Fruit fly (Drosophila melanogaster) whole organism, pupa: Measurements from ENCODE around the gene fzy.

Experiments used
- CG10348 ChIP-seq: fragments of 200-800 bp; sonication (Bioruptor generic); IDR thresholded peaks from 2 replicates; pipeline ENCODE4 v1.3.6; 2022; ENCODE audit warnings: missing biosample characterization, missing genetic modification characterization
- CG34367 ChIP-seq: fragments of 200-800 bp; sonication (Bioruptor generic); optimal IDR thresholded peaks from 2 replicates; lab custom pipeline; 2018; ENCODE audit warnings: missing biosample characterization, mild to moderate bottlenecking, missing genetic modification characterization
- CG8159 ChIP-seq: fragments of 200-800 bp; sonication (Bioruptor generic); optimal IDR thresholded peaks from 3 replicates; lab custom pipeline; 2018; ENCODE audit warnings: missing biosample characterization, mild to moderate bottlenecking, missing genetic modification characterization, moderate library complexity
- D1 ChIP-seq: fragments of 200-800 bp; sonication (Bioruptor generic); optimal IDR thresholded peaks from 2 replicates; lab custom pipeline; 2018; ENCODE audit warnings: missing biosample characterization, mild to moderate bottlenecking, missing genetic modification characterization, moderate library complexity
- EcR ChIP-seq: fragments of 200-800 bp; sonication (Bioruptor generic); optimal IDR thresholded peaks from 3 replicates; lab custom pipeline; 2019; ENCODE audit warnings: missing biosample characterization, missing genetic modification characterization, mild to moderate bottlenecking, moderate library complexity, missing genetic modification reagents
- fd96Ca ChIP-seq: fragments of 200-800 bp; sonication (Bioruptor generic); IDR thresholded peaks from 3 replicates; pipeline ENCODE4 v1.3.6; 2022; ENCODE audit warnings: missing biosample characterization, missing genetic modification characterization
- gl ChIP-seq: fragments of 200-800 bp; sonication (Bioruptor generic); optimal IDR thresholded peaks from 2 replicates; lab custom pipeline; 2018; ENCODE audit warnings: missing biosample characterization, mild to moderate bottlenecking, missing genetic modification characterization

dm6 chr2L:16277922-16278321 is 32.8 kb upstream of the fzy start:
- no peak for TF ChIP-seq CG10348 (GFP tag; lab: Robert Waterston, UW)
- no peak for TF ChIP-seq CG8159 (tag; lab: Kevin White, UChicago)
- TF ChIP-seq gl (tag; lab: Kevin White, UChicago): no peak
- no peak for TF ChIP-seq fd96Ca (GFP tag; lab: Robert Waterston, UW)
- no peak for TF ChIP-seq CG34367
- no peak for TF ChIP-seq EcR (GFP tag; lab: Kevin White, UChicago)
- TF ChIP-seq D1: no peak
